Fruit fly (Drosophila melanogaster): Measurements from ENCODE around the gene Jasper.

Jasper gene

DNA sequence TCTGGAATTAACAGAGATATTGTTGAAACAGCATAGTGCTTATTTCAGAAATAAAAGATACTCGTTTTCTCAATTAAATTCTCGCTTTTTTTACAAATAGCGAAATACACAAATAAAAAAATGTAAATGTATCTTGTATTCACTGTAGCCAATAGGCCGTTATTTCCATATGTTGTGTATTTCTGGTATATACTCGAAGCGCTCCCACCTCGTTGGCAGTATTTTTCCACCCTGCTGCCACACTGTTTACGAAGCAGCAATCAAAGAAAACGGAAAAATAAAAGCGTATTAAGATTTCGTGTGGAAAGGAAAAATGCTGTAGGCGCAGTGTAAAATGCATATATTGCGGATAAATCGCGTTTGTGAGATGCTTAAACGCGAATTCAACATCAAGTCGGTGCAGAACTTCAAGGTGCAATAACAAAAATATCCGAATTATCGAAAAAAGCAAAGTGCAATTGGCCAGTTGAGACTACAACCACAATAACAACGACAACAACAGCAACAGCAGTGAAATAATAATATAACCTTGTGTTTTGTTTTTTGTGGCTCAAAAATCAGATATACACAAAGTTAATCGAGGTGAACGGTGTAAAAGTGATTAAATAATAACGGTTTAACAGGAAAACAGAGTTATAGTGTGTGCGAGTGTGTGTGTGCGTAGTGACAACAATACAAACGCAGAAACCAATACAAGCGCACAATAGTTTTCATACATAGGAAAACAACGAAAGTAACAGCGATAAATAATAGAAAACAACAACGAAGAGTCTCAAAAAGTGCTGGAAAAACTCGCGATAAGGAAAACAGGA, 5.9 kb downstream of the Jasper start, which contains the start of gene sima (continued):
- TF ChIP-seq cyc (GFP tag; optimal IDR thresholded peaks at IDR 0.05) = peak; percentile 19
- TF ChIP-seq Hr38 (GFP tag; optimal IDR thresholded peaks at IDR 0.05) = no peak
- peak; percentile 77 for TF ChIP-seq Eip78C (GFP tag)
- peak; percentile 41 for TF ChIP-seq CG3919 (GFP tag; optimal IDR thresholded peaks at IDR 0.05)
- TF ChIP-seq CG34406 (GFP tag; optimal IDR thresholded peaks at IDR 0.05) = peak; percentile 3
- TF ChIP-seq esn (GFP tag; optimal IDR thresholded peaks at IDR 0.05) = peak; percentile 19
- TF ChIP-seq Gug (GFP tag; IDR thresholded peaks at IDR 0.05) = 0 out of 2 replicates have a peak, but pooled peaks have one; percentile 23
- TF ChIP-seq CG4318 (GFP tag; optimal IDR thresholded peaks at IDR 0.05) = no peak
- no peak for TF ChIP-seq fd59A (GFP tag; optimal IDR thresholded peaks at IDR 0.05)
- TF ChIP-seq Smox (GFP tag; optimal IDR thresholded peaks at IDR 0.05) = peak; percentile 7
- TF ChIP-seq Blimp-1 (GFP tag; optimal IDR thresholded peaks at IDR 0.05) = peak; percentile 1
- TF ChIP-seq Sox15 (GFP tag; optimal IDR thresholded peaks at IDR 0.05) = no peak
- peak; percentile 58 for TF ChIP-seq CG6854 (GFP tag; optimal IDR thresholded peaks at IDR 0.05)
- no peak for TF ChIP-seq Ets96B (tag; optimal IDR thresholded peaks at IDR 0.05)
- peak; percentile 14 for TF ChIP-seq CG6276 (GFP tag; optimal IDR thresholded peaks at IDR 0.05)
- TF ChIP-seq Eip75B (GFP tag; optimal IDR thresholded peaks at IDR 0.05) = no peak
- peak; percentile 6 for TF ChIP-seq Sox14 (GFP tag; optimal IDR thresholded peaks at IDR 0.05)
- no peak for TF ChIP-seq fd85E (GFP tag; optimal IDR thresholded peaks at IDR 0.05)
- peak; percentile 46; the same call in 1 of the 2 replicates for TF ChIP-seq CG15336 (GFP tag; IDR thresholded peaks at IDR 0.05)

DNA sequence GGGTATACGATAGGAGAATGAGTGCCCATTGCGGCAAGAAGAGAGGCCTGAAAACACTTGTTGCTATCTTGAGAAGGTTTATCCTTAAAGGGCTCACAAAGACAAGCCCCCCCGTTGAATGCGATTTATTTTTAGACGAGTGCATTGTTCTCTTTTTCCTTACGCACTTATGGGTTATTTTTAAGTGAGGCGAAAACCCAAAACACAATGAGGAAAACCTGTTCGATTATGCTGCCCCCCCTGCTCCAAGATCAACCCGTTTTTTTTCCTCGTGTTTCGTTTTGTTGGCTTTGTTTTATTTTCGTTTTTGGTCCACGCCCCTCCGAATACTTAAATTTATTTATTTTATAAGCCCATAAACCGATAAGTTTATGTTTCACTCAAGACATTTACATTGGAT, 7.6 kb downstream of the Jasper start:
- TF ChIP-seq Eip78C (GFP tag) (peak; percentile 57), lz (GFP tag; optimal IDR thresholded peaks at IDR 0.05) (no peak), CG3032 (tag; optimal IDR thresholded peaks at IDR 0.05) (no peak), Met (GFP tag; optimal IDR thresholded peaks at IDR 0.05) (no peak), CG31627 (GFP tag; optimal IDR thresholded peaks at IDR 0.05) (no peak), salr (GFP tag; optimal IDR thresholded peaks at IDR 0.05) (no peak), Blimp-1 (GFP tag; optimal IDR thresholded peaks at IDR 0.05) (no peak), Ets96B (tag; optimal IDR thresholded peaks at IDR 0.05) (no peak), CG8319 (GFP tag; optimal IDR thresholded peaks at IDR 0.05) (no peak), fd59A (GFP tag; optimal IDR thresholded peaks at IDR 0.05) (no peak), spab (GFP tag; optimal IDR thresholded peaks at IDR 0.05) (no peak), CG4318 (GFP tag; optimal IDR thresholded peaks at IDR 0.05) (no peak), CG11762 (GFP tag; optimal IDR thresholded peaks at IDR 0.05; ENCODE audit: insufficient read depth) (no peak), CG6276 (GFP tag; optimal IDR thresholded peaks at IDR 0.05) (no peak), dsx (GFP tag; optimal IDR thresholded peaks at IDR 0.05; ENCODE audit: poor library complexity, severe bottlenecking) (peak; percentile 49), Eip75B (GFP tag; optimal IDR thresholded peaks at IDR 0.05) (no peak), dac (GFP tag; optimal IDR thresholded peaks at IDR 0.05) (no peak), eg (GFP tag; IDR thresholded peaks at IDR 0.05) (no peak), CG8119 (GFP tag; IDR thresholded peaks at IDR 0.05) (no peak), fd85E (GFP tag; optimal IDR thresholded peaks at IDR 0.05) (no peak), CG1621 (tag; optimal IDR thresholded peaks at IDR 0.05) (no peak), CG10631 (GFP tag; optimal IDR thresholded peaks at IDR 0.05) (no peak), CG11294 (GFP tag; IDR thresholded peaks at IDR 0.05) (no peak), ss (GFP tag; optimal IDR thresholded peaks at IDR 0.05) (peak in 1 of 2 experiments; percentile 7), Hr39 (GFP tag; optimal IDR thresholded peaks at IDR 0.05) (no peak)

Data from whole organism, prepupa.